Worm (Caenorhabditis elegans) whole organism, L1 larva: ENCODE results near the gene K02B2.6.

Experiments used
- C04F5.9 ChIP-seq: sonication (generic microtip); optimal IDR thresholded peaks from 2 replicates; lab custom pipeline; 2016; ENCODE audit warnings: missing genetic modification characterization, missing compliant biosample characterization
- C16A3.4 ChIP-seq: fragments of 150-350 bp; optimal IDR thresholded peaks from 2 replicates; lab custom pipeline; 2014; ENCODE audit warnings: missing biosample characterization, missing genetic modification characterization
- ceh-8 ChIP-seq: fragments of 200-800 bp; sonication (Bioruptor generic); optimal IDR thresholded peaks from 2 replicates; lab custom pipeline; 2018; ENCODE audit warnings: mild to moderate bottlenecking, missing genetic modification characterization, moderate library complexity, missing compliant biosample characterization
- ceh-82 ChIP-seq, 3 experiments: fragments of 150-350 bp in 1 of 3; sonication (generic microtip) in 2 of 3; optimal IDR thresholded peaks; 2 replicates each; lab custom pipeline; 2014 to 2017; ENCODE audit warnings: missing biosample characterization in 3 of 3, missing genetic modification characterization in 3 of 3
- ceh-88 ChIP-seq: fragments of 200-800 bp; sonication (Bioruptor generic); IDR thresholded peaks from 2 replicates; pipeline ENCODE4 v1.3.6; 2022; ENCODE audit warnings: missing genetic modification characterization, missing compliant biosample characterization
- ceh-90 ChIP-seq: sonication (generic microtip); optimal IDR thresholded peaks from 2 replicates; lab custom pipeline; 2016; ENCODE audit warnings: missing genetic modification characterization, missing compliant biosample characterization
- ces-1 ChIP-seq: fragments of 150-350 bp; optimal IDR thresholded peaks from 2 replicates; lab custom pipeline; 2014; ENCODE audit warnings: missing biosample characterization, missing genetic modification reagents, missing genetic modification characterization
- dpl-1 ChIP-seq, 3 experiments: fragments of 150-350 bp in 2 of 3; sonication (generic microtip) in 1 of 3; optimal IDR thresholded peaks; 2 replicates each; lab custom pipeline; 2014 to 2017; ENCODE audit warnings: missing biosample characterization in 3 of 3, missing genetic modification characterization in 3 of 3, missing genetic modification reagents in 3 of 3
- dsc-1 ChIP-seq: sonication (generic microtip); optimal IDR thresholded peaks from 2 replicates; lab custom pipeline; 2016; ENCODE audit warnings: mild to moderate bottlenecking, missing genetic modification characterization, missing compliant biosample characterization
- efl-1 ChIP-seq, 4 experiments: fragments of 150-350 bp; optimal IDR thresholded peaks in 3 of 4; peaks in 1 of 4; 1 replicate in 1 of 4; 2 replicates in 3 of 4; lab custom pipeline; 2014; ENCODE audit warnings: missing biosample characterization in 2 of 4, missing genetic modification characterization in 2 of 4, missing genetic modification reagents in 2 of 4
- egl-13 ChIP-seq: sonication (generic microtip); optimal IDR thresholded peaks from 2 replicates; lab custom pipeline; 2016; ENCODE audit warnings: missing genotype, missing genetic modification reagents, missing genetic modification characterization, missing compliant biosample characterization
- elt-2 ChIP-seq: sonication (generic microtip); optimal IDR thresholded peaks from 2 replicates; lab custom pipeline; 2016; ENCODE audit warnings: missing genetic modification characterization, mild to moderate bottlenecking, inconsistent platforms, missing compliant biosample characterization, missing genetic modification reagents
- elt-3 ChIP-seq, 6 experiments: fragments of 150-350 bp in 1 of 6; sonication (generic microtip); optimal IDR thresholded peaks; 2 replicates each; lab custom pipeline; 2017 to 2018; ENCODE audit warnings: missing biosample characterization in 6 of 6, missing genetic modification characterization in 6 of 6, inconsistent platforms in 1 of 6
- ets-5 ChIP-seq: fragments of 200-800 bp; sonication (Bioruptor generic); IDR thresholded peaks from 2 replicates; pipeline ENCODE4 v1.3.6; 2022; ENCODE audit warnings: missing genetic modification characterization, missing compliant biosample characterization
- fkh-10 ChIP-seq: sonication (generic microtip); optimal IDR thresholded peaks from 2 replicates; lab custom pipeline; 2017; ENCODE audit warnings: missing biosample characterization, missing genetic modification reagents, missing genetic modification characterization
- fkh-4 ChIP-seq: sonication (generic microtip); optimal IDR thresholded peaks from 2 replicates; lab custom pipeline; 2016; ENCODE audit warnings: missing compliant biosample characterization, missing genetic modification characterization, borderline replicate concordance
- fos-1 ChIP-seq: fragments of 150-350 bp; optimal IDR thresholded peaks from 2 replicates; lab custom pipeline; 2014; ENCODE audit warnings: missing biosample characterization, missing genetic modification characterization
- hlh-17 ChIP-seq: fragments of 200-800 bp; sonication (Bioruptor generic); optimal IDR thresholded peaks from 2 replicates; lab custom pipeline; 2018; ENCODE audit warnings: missing genetic modification characterization, mild to moderate bottlenecking, missing compliant biosample characterization, moderate library complexity, borderline replicate concordance
- irx-1 ChIP-seq: sonication (generic microtip); optimal IDR thresholded peaks from 2 replicates; lab custom pipeline; 2016; ENCODE audit warnings: missing genetic modification characterization, missing compliant biosample characterization
- isw-1 ChIP-seq: fragments of 200-800 bp; sonication (Bioruptor generic); IDR thresholded peaks from 2 replicates; pipeline ENCODE4 v1.3.6; 2022; ENCODE audit warnings: missing genetic modification characterization, missing compliant biosample characterization
- jun-1 ChIP-seq: fragments of 150-350 bp; optimal IDR thresholded peaks from 2 replicates; lab custom pipeline; 2014; ENCODE audit warnings: missing biosample characterization, missing genetic modification reagents, missing genetic modification characterization
- lin-14 ChIP-seq: fragments of 200-800 bp; sonication (Bioruptor generic); optimal IDR thresholded peaks from 2 replicates; lab custom pipeline; 2018; ENCODE audit warnings: mild to moderate bottlenecking, missing genetic modification characterization, moderate library complexity, missing compliant biosample characterization
- lin-35 ChIP-seq, 2 experiments: fragments of 150-350 bp; optimal IDR thresholded peaks; 2 replicates each; lab custom pipeline; 2014; ENCODE audit warnings: missing biosample characterization in 2 of 2, missing genetic modification characterization in 2 of 2, missing genetic modification reagents in 2 of 2
- lir-3 ChIP-seq: sonication (generic microtip); optimal IDR thresholded peaks from 2 replicates; lab custom pipeline; 2016; ENCODE audit warnings: mild to moderate bottlenecking, missing genetic modification characterization, moderate library complexity, missing compliant biosample characterization; ENCODE audit not compliant: poor library complexity
- lsy-2 ChIP-seq, 2 experiments: fragments of 150-350 bp; optimal IDR thresholded peaks; 2 replicates each; lab custom pipeline; 2014; ENCODE audit warnings: missing biosample characterization in 2 of 2, missing genetic modification characterization in 2 of 2
- mab-9 ChIP-seq: fragments of 200-800 bp; sonication (Bioruptor generic); IDR thresholded peaks from 2 replicates; pipeline ENCODE4 v1.3.6; 2022; ENCODE audit warnings: missing genetic modification reagents, missing genetic modification characterization, missing compliant biosample characterization
- mef-2 ChIP-seq: fragments of 150-350 bp; optimal IDR thresholded peaks from 2 replicates; lab custom pipeline; 2014; ENCODE audit warnings: missing biosample characterization, missing genetic modification characterization
- mep-1 ChIP-seq: fragments of 150-350 bp; optimal IDR thresholded peaks from 2 replicates; lab custom pipeline; 2014; ENCODE audit warnings: missing biosample characterization, missing genetic modification characterization
- nhr-12 ChIP-seq: sonication (generic microtip); optimal IDR thresholded peaks from 2 replicates; lab custom pipeline; 2017; ENCODE audit warnings: missing biosample characterization, missing genetic modification characterization
- nhr-20 ChIP-seq: sonication (generic microtip); optimal IDR thresholded peaks from 2 replicates; lab custom pipeline; 2016; ENCODE audit warnings: mild to moderate bottlenecking, missing genetic modification characterization, missing compliant biosample characterization
- nhr-237 ChIP-seq: fragments of 150-350 bp; optimal IDR thresholded peaks from 2 replicates; lab custom pipeline; 2014; ENCODE audit warnings: missing biosample characterization, missing genetic modification characterization
- nhr-28 ChIP-seq: fragments of 150-350 bp; optimal IDR thresholded peaks from 2 replicates; lab custom pipeline; 2014; ENCODE audit warnings: missing biosample characterization, missing genetic modification characterization
- nhr-77 ChIP-seq: fragments of 150-350 bp; optimal IDR thresholded peaks from 2 replicates; lab custom pipeline; 2014; ENCODE audit warnings: missing biosample characterization, missing genetic modification characterization
- nhr-84 ChIP-seq: sonication (generic microtip); optimal IDR thresholded peaks from 2 replicates; lab custom pipeline; 2017; ENCODE audit warnings: missing biosample characterization, missing genetic modification characterization
- nhr-85 ChIP-seq: sonication (generic microtip); peaks from one replicate; lab custom pipeline; 2016; ENCODE audit warnings: missing genetic modification characterization, inconsistent platforms, missing compliant biosample characterization
- nhr-90 ChIP-seq: sonication (generic microtip); optimal IDR thresholded peaks from 2 replicates; lab custom pipeline; 2016; ENCODE audit warnings: mild to moderate bottlenecking, missing genetic modification characterization, missing compliant biosample characterization; ENCODE audit not compliant: poor library complexity
- pag-3 ChIP-seq: sonication (generic microtip); optimal IDR thresholded peaks from 2 replicates; lab custom pipeline; 2017; ENCODE audit warnings: missing genetic modification characterization, mild to moderate bottlenecking, missing compliant biosample characterization, antibody characterized with exemption, borderline replicate concordance; ENCODE audit not compliant: insufficient read depth
- snpc-4 ChIP-seq: fragments of 150-350 bp; optimal IDR thresholded peaks from 2 replicates; lab custom pipeline; 2014; ENCODE audit warnings: missing biosample characterization, missing genetic modification characterization
- snu-23 ChIP-seq: sonication (generic microtip); optimal IDR thresholded peaks from 2 replicates; lab custom pipeline; 2016; ENCODE audit warnings: missing genetic modification characterization, missing compliant biosample characterization
- sptf-1 ChIP-seq: fragments of 150-350 bp; optimal IDR thresholded peaks from 2 replicates; lab custom pipeline; 2014; ENCODE audit warnings: missing biosample characterization, missing genetic modification characterization
- sup-37 ChIP-seq: fragments of 200-800 bp; sonication (Bioruptor generic); optimal IDR thresholded peaks from 2 replicates; lab custom pipeline; 2018; ENCODE audit warnings: mild to moderate bottlenecking, missing genetic modification characterization, missing compliant biosample characterization
- swsn-7 ChIP-seq: sonication (generic microtip); optimal IDR thresholded peaks from 2 replicates; lab custom pipeline; 2016; ENCODE audit warnings: missing genetic modification characterization, missing compliant biosample characterization
- tbx-2 ChIP-seq: sonication (generic microtip); optimal IDR thresholded peaks from 2 replicates; lab custom pipeline; 2016; ENCODE audit warnings: missing genetic modification characterization, missing compliant biosample characterization
- unc-30 ChIP-seq: sonication (generic microtip); optimal IDR thresholded peaks from 2 replicates; lab custom pipeline; 2017; ENCODE audit warnings: missing biosample characterization, missing genetic modification characterization
- unc-62 ChIP-seq: fragments of 150-350 bp; optimal IDR thresholded peaks from 2 replicates; lab custom pipeline; 2014; ENCODE audit warnings: missing biosample characterization, missing genetic modification reagents, missing genetic modification characterization
- unc-86 ChIP-seq: sonication (generic microtip); optimal IDR thresholded peaks from 2 replicates; lab custom pipeline; 2016; ENCODE audit warnings: missing genetic modification characterization, missing compliant biosample characterization
- unc-98 ChIP-seq: fragments of 200-800 bp; sonication (Bioruptor generic); IDR thresholded peaks from 2 replicates; pipeline ENCODE4 v1.3.6; 2022; ENCODE audit warnings: missing genetic modification characterization, missing compliant biosample characterization
- xbp-1 ChIP-seq: sonication (generic microtip); optimal IDR thresholded peaks from 2 replicates; lab custom pipeline; 2016; ENCODE audit warnings: missing genetic modification characterization, missing compliant biosample characterization
- zag-1 ChIP-seq: fragments of 150-350 bp; optimal IDR thresholded peaks from 2 replicates; lab custom pipeline; 2014; ENCODE audit warnings: missing biosample characterization, missing genetic modification characterization
- zip-4 ChIP-seq: fragments of 200-800 bp; sonication (Bioruptor generic); optimal IDR thresholded peaks from 2 replicates; lab custom pipeline; 2018; ENCODE audit warnings: mild to moderate bottlenecking, missing genetic modification characterization, moderate library complexity, missing compliant biosample characterization
- ztf-11 ChIP-seq, 2 experiments: sonication (generic microtip); optimal IDR thresholded peaks; 2 replicates each; lab custom pipeline; 2016 to 2017; ENCODE audit warnings: missing genetic modification characterization in 2 of 2, missing biosample characterization in 1 of 2, missing compliant biosample characterization in 1 of 2
- ztf-4 ChIP-seq: fragments of 150-350 bp; optimal IDR thresholded peaks from 2 replicates; lab custom pipeline; 2014; ENCODE audit warnings: missing biosample characterization, missing genetic modification characterization

K02B2.6 gene

ce11 chrIV:5973947-5974495, 12.0 kb upstream of the K02B2.6 start:
- TF ChIP-seq ceh-90 (tag; lab: Kevin White, UChicago) (no peak), egl-13 (tag; lab: Kevin White, UChicago) (peak; percentile 35), snpc-4 (no peak), lir-3 (tag; lab: Kevin White, UChicago) (peak; percentile 36), mep-1 (tag; lab: Kevin White, UChicago) (peak; percentile 13), ceh-8 (GFP tag; lab: Kevin White, UChicago) (peak; percentile 42), snu-23 (GFP tag; lab: Kevin White, UChicago) (peak; percentile 60), unc-62 (GFP tag; lab: Kevin White, UChicago) (no peak), ztf-11 (tag; optimal IDR thresholded peaks at IDR 0.05; lab: Kevin White, UChicago) (peak in 1 of 2 experiments; percentile 28), mef-2 (tag; lab: Kevin White, UChicago) (peak; percentile 8), unc-30 (tag; lab: Kevin White, UChicago) (no peak), hlh-17 (GFP tag; lab: Kevin White, UChicago) (no peak), lin-35 (GFP tag; optimal IDR thresholded peaks at IDR 0.05; lab: Kevin White, UChicago) (peak in 1 of 2 experiments; percentile 39), nhr-12 (tag; lab: Kevin White, UChicago) (no peak), lsy-2 (tag; optimal IDR thresholded peaks at IDR 0.05; lab: Kevin White, UChicago) (peak; percentile 27 to 57), fkh-10 (GFP tag; lab: Kevin White, UChicago) (peak; percentile 83), nhr-90 (no peak), isw-1 (GFP tag; lab: Robert Waterston, UW) (peak; percentile 58), irx-1 (tag; lab: Kevin White, UChicago) (peak; percentile 36), nhr-77 (tag; lab: Kevin White, UChicago) (no peak), lin-14 (peak; percentile 89), C04F5.9 (tag; lab: Kevin White, UChicago) (no peak), ceh-88 (GFP tag; lab: Robert Waterston, UW) (no peak), elt-3 (tag; optimal IDR thresholded peaks at IDR 0.05; lab: Kevin White, UChicago) (no peak), jun-1 (tag; lab: Kevin White, UChicago) (no peak), sptf-1 (tag; lab: Kevin White, UChicago) (no peak), sup-37 (GFP tag; lab: Kevin White, UChicago) (no peak), fkh-4 (tag; lab: Kevin White, UChicago) (peak; percentile 30), fos-1 (no peak), ceh-82 (tag; optimal IDR thresholded peaks at IDR 0.05; lab: Kevin White, UChicago) (peak in 1 of 3 experiments; percentile 61), nhr-237 (no peak), dsc-1 (tag; lab: Kevin White, UChicago) (peak; percentile 88), unc-86 (tag; lab: Kevin White, UChicago) (peak; percentile 42), C16A3.4 (tag; lab: Kevin White, UChicago) (no peak), unc-98 (GFP tag; lab: Robert Waterston, UW) (no peak), nhr-84 (tag; lab: Kevin White, UChicago) (no peak), mab-9 (no peak), pag-3 (peak; percentile 94), ces-1 (GFP tag; lab: Kevin White, UChicago) (no peak), zag-1 (tag; lab: Kevin White, UChicago) (peak; percentile 83), efl-1 (optimal IDR thresholded peaks at IDR 0.05; lab: Kevin White, UChicago) (peak; percentile 40 to 47), efl-1 (GFP tag; optimal IDR thresholded peaks at IDR 0.05 in 1 of 2; lab: Kevin White, UChicago) (peak; percentile 30 to 85), ztf-4 (tag; lab: Kevin White, UChicago) (peak; percentile 32), zip-4 (GFP tag; lab: Kevin White, UChicago) (no peak), ets-5 (GFP tag; lab: Robert Waterston, UW) (no peak), xbp-1 (tag; lab: Kevin White, UChicago) (peak; percentile 47), dpl-1 (GFP tag; optimal IDR thresholded peaks at IDR 0.05; lab: Kevin White, UChicago) (peak in 1 of 3 experiments; percentile 25), elt-2 (tag; lab: Kevin White, UChicago) (no peak), nhr-28 (tag; lab: Kevin White, UChicago) (no peak), nhr-20 (tag; lab: Kevin White, UChicago) (peak; percentile 4), swsn-7 (tag; lab: Kevin White, UChicago) (peak; percentile 62), tbx-2 (peak; percentile 64), nhr-85 (tag; lab: Kevin White, UChicago) (no peak)
